Worm (Caenorhabditis elegans) whole organism, L2 larva: ENCODE results near the gene pgp-11.

Experiments
- C34F6.9 ChIP-seq: fragments of 150-350 bp; optimal IDR thresholded peaks from 2 replicates; lab custom pipeline; 2014; ENCODE audit warnings: missing biosample characterization, missing genetic modification characterization
- F13H6.1 ChIP-seq: sonication (generic microtip); optimal IDR thresholded peaks from 2 replicates; lab custom pipeline; 2016; ENCODE audit warnings: missing genetic modification characterization, missing compliant biosample characterization
- alr-1 ChIP-seq: fragments of 150-350 bp; optimal IDR thresholded peaks from 2 replicates; lab custom pipeline; 2014; ENCODE audit warnings: missing biosample characterization, missing genetic modification characterization
- aly-2 ChIP-seq: fragments of 150-350 bp; optimal IDR thresholded peaks from 2 replicates; lab custom pipeline; 2014; ENCODE audit warnings: missing biosample characterization, missing genetic modification characterization
- ama-1 ChIP-seq: fragments of 150-350 bp; optimal IDR thresholded peaks from 2 replicates; lab custom pipeline; 2018; ENCODE audit warnings: inconsistent platforms
- blmp-1 ChIP-seq: sonication (generic microtip); optimal IDR thresholded peaks from 2 replicates; lab custom pipeline; 2017; ENCODE audit warnings: missing genetic modification characterization, mild to moderate bottlenecking, missing compliant biosample characterization, antibody characterized with exemption, moderate library complexity; ENCODE audit not compliant: insufficient read depth
- ceh-16 ChIP-seq: fragments of 150-350 bp; optimal IDR thresholded peaks from 2 replicates; lab custom pipeline; 2014; ENCODE audit warnings: missing biosample characterization, missing genetic modification characterization
- crh-2 ChIP-seq: sonication (generic microtip); optimal IDR thresholded peaks from 2 replicates; lab custom pipeline; 2017; ENCODE audit warnings: missing biosample characterization, missing genetic modification characterization
- dmd-4 ChIP-seq: sonication (generic microtip); optimal IDR thresholded peaks from 2 replicates; lab custom pipeline; 2017; ENCODE audit warnings: missing biosample characterization, missing genetic modification characterization
- fos-1 ChIP-seq: fragments of 150-350 bp; optimal IDR thresholded peaks from 2 replicates; lab custom pipeline; 2014; ENCODE audit warnings: missing biosample characterization, missing genetic modification characterization
- gmeb-1 ChIP-seq: fragments of 150-350 bp; optimal IDR thresholded peaks from 2 replicates; lab custom pipeline; 2014; ENCODE audit warnings: missing biosample characterization, missing genetic modification characterization
- lin-13 ChIP-seq: fragments of 150-350 bp; optimal IDR thresholded peaks from 2 replicates; lab custom pipeline; 2014; ENCODE audit warnings: missing biosample characterization, missing genetic modification reagents, missing genetic modification characterization
- lin-39 ChIP-seq: fragments of 150-350 bp; optimal IDR thresholded peaks from 2 replicates; lab custom pipeline; 2014; ENCODE audit warnings: missing biosample characterization, missing genetic modification reagents, missing genetic modification characterization
- lsy-2 ChIP-seq, 2 experiments: fragments of 150-350 bp in 1 of 2; sonication (generic microtip) in 1 of 2; optimal IDR thresholded peaks; 2 replicates each; lab custom pipeline; 2014 to 2017; ENCODE audit warnings: missing biosample characterization in 2 of 2, missing genetic modification characterization in 2 of 2
- mab-5 ChIP-seq: fragments of 150-350 bp; optimal IDR thresholded peaks from 2 replicates; lab custom pipeline; 2014; ENCODE audit warnings: missing biosample characterization, missing genetic modification characterization
- nhr-10 ChIP-seq: sonication (generic microtip); optimal IDR thresholded peaks from 2 replicates; lab custom pipeline; 2017; ENCODE audit warnings: missing biosample characterization, missing genetic modification characterization
- nhr-129 ChIP-seq: fragments of 150-350 bp; optimal IDR thresholded peaks from 2 replicates; lab custom pipeline; 2014; ENCODE audit warnings: missing biosample characterization, missing genetic modification characterization
- nhr-21 ChIP-seq: fragments of 150-350 bp; optimal IDR thresholded peaks from 2 replicates; lab custom pipeline; 2014; ENCODE audit warnings: missing biosample characterization, missing genetic modification characterization
- nhr-23 ChIP-seq: fragments of 150-350 bp; optimal IDR thresholded peaks from 2 replicates; lab custom pipeline; 2014; ENCODE audit warnings: missing biosample characterization, missing genetic modification reagents, missing genetic modification characterization
- nhr-237 ChIP-seq: fragments of 150-350 bp; optimal IDR thresholded peaks from 2 replicates; lab custom pipeline; 2014; ENCODE audit warnings: missing biosample characterization, missing genetic modification characterization
- nhr-25 ChIP-seq: fragments of 150-350 bp; sonication (generic microtip); optimal IDR thresholded peaks from 3 replicates; lab custom pipeline; 2014; ENCODE audit warnings: missing biosample characterization, missing genetic modification characterization
- nhr-6 ChIP-seq: fragments of 150-350 bp; optimal IDR thresholded peaks from 2 replicates; lab custom pipeline; 2014; ENCODE audit warnings: missing biosample characterization, missing genetic modification characterization
- nhr-77 ChIP-seq: fragments of 150-350 bp; optimal IDR thresholded peaks from 2 replicates; lab custom pipeline; 2014; ENCODE audit warnings: missing biosample characterization, missing genetic modification characterization
- peb-1 ChIP-seq: fragments of 150-350 bp; optimal IDR thresholded peaks from 2 replicates; lab custom pipeline; 2014; ENCODE audit warnings: missing biosample characterization, missing genetic modification characterization
- skn-1 ChIP-seq: sonication (generic microtip); optimal IDR thresholded peaks from 2 replicates; lab custom pipeline; 2017; ENCODE audit warnings: missing biosample characterization, missing genetic modification characterization
- sma-9 ChIP-seq, 2 experiments: fragments of 150-350 bp in 1 of 2; sonication (generic microtip) in 1 of 2; optimal IDR thresholded peaks; 2 replicates each; lab custom pipeline; 2014 to 2016; ENCODE audit warnings: missing genetic modification characterization in 2 of 2, mild to moderate bottlenecking in 1 of 2, missing biosample characterization in 1 of 2, missing compliant biosample characterization in 1 of 2, missing genetic modification reagents in 1 of 2, moderate library complexity in 1 of 2
- snpc-4 ChIP-seq: fragments of 150-350 bp; optimal IDR thresholded peaks from 2 replicates; lab custom pipeline; 2014; ENCODE audit warnings: missing biosample characterization, missing genetic modification characterization
- unc-39 ChIP-seq: fragments of 150-350 bp; optimal IDR thresholded peaks from 2 replicates; lab custom pipeline; 2014; ENCODE audit warnings: missing biosample characterization, missing genetic modification characterization
- unc-55 ChIP-seq: fragments of 150-350 bp; sonication (generic microtip); optimal IDR thresholded peaks from 3 replicates; lab custom pipeline; 2014; ENCODE audit warnings: missing biosample characterization, missing genetic modification reagents, missing genetic modification characterization
- unc-62 ChIP-seq: fragments of 150-350 bp; optimal IDR thresholded peaks from 2 replicates; lab custom pipeline; 2014; ENCODE audit warnings: missing biosample characterization, missing genetic modification reagents, missing genetic modification characterization
- zag-1 ChIP-seq: fragments of 150-350 bp; optimal IDR thresholded peaks from 2 replicates; lab custom pipeline; 2014; ENCODE audit warnings: missing biosample characterization, missing genetic modification characterization
- ztf-1 ChIP-seq: fragments of 200-800 bp; sonication (Bioruptor generic); conservative IDR thresholded peaks from 2 replicates; pipeline ENCODE4 v1.3.6; 2022; ENCODE audit warnings: missing genetic modification characterization, missing compliant biosample characterization
- ztf-11 ChIP-seq: sonication (generic microtip); optimal IDR thresholded peaks from 2 replicates; lab custom pipeline; 2017; ENCODE audit warnings: missing biosample characterization, missing genetic modification characterization
- ztf-4 ChIP-seq: fragments of 150-350 bp; optimal IDR thresholded peaks from 2 replicates; lab custom pipeline; 2014; ENCODE audit warnings: missing biosample characterization, missing genetic modification characterization

The pgp-11 gene

DNA sequence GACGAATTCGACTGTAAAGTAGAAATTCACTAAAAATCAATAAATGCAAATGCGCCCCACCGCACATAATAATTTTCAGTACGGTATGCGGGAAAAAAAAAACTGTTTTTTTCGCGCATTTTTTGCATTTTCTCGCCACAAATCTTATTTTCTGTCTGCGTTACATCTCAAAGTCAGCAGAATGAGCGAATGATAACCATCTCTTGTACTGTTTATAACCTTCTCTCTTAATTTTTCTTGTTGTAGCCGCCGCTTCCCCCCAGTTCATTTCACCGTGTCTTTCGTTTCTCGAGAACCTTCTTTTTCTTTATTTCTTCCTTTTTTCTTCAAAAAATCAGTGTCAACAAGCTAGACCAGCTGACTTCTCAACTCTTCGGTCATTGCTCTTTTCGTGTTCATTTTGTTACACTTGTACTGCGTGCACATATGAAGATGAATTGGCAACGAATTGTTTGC is 11.5 kb upstream of the pgp-11 start:
- TF ChIP-seq F13H6.1 (tag; lab: Kevin White, UChicago) (peak; percentile 50), nhr-129 (tag; lab: Kevin White, UChicago) (peak; percentile 77), peb-1 (tag; lab: Kevin White, UChicago) (no peak), zag-1 (no peak), fos-1 (tag; lab: Kevin White, UChicago) (peak; percentile 1), C34F6.9 (no peak), crh-2 (tag; lab: Kevin White, UChicago) (peak; percentile 17), nhr-237 (tag; lab: Kevin White, UChicago) (no peak), gmeb-1 (tag; lab: Kevin White, UChicago) (peak; percentile 20), sma-9 (GFP tag; optimal IDR thresholded peaks at IDR 0.05; lab: Kevin White, UChicago) (peak; percentile 42), sma-9 (tag; optimal IDR thresholded peaks at IDR 0.05; lab: Kevin White, UChicago) (no peak), blmp-1 (tag; lab: Kevin White, UChicago) (peak; percentile 17), lsy-2 (tag; optimal IDR thresholded peaks at IDR 0.05; lab: Kevin White, UChicago) (peak in 1 of 2 experiments; percentile 26), nhr-25 (tag; lab: Kevin White, UChicago) (peak; percentile 57), ama-1 (lab: Kevin White, UChicago) (peak; percentile 66)

DNA sequence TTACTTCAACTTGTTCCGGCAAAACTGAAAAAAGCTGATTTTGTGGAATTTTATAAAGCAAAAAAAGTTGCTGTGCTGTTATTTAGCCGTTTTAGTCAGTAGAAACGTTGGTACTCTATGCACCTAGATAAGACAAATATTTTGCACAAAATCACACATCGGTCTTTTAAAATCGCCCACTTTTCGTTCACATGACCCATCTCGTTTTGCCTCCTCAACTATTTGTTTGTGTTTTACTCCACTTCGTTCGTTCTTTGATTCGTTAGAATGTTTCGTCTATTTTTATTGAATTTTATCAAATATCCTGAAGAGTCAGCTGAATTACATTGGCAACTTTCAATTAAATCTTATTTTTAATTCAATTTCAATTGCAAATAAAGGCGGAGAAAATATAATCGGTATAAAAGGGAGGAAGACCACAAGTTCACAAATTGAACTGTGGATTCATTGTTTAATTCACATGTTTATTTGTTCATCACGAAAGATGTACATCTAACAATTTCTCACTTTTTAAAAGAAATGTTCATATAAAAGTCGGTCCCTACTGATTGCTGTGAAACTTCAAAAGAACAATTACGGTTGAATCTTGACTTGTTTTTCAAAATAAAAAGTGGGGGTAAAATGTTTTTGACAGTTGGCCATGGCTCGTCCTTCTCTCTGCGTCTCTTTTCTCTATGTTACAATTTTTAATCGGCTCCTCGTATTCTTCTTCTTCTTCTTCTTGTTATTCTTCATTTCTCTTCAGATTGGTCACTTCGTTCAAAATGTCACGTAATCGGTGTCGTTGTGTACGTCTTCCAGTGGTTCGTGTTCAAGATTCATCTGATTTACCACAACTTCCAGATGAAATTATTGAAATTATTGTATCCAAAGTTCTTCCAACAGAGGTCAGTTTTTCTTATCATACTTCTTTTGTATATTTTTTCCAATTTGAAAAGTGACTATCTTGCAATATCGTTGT is 8.3 kb upstream of the pgp-11 start, which contains the start of gene DH11.2:
TSS of gene DH11.2 (plus strand) at position 746 of the 961 bp plus-strand sequence.
- TF ChIP-seq nhr-129 (tag; lab: Kevin White, UChicago) (peak; percentile 31), ama-1 (lab: Kevin White, UChicago) (peak; percentile 82), nhr-23 (tag; lab: Kevin White, UChicago) (no peak), gmeb-1 (tag; lab: Kevin White, UChicago) (peak; percentile 4), lsy-2 (tag; optimal IDR thresholded peaks at IDR 0.05; lab: Kevin White, UChicago) (peak in 1 of 2 experiments; percentile 6), sma-9 (GFP tag; optimal IDR thresholded peaks at IDR 0.05; lab: Kevin White, UChicago) (peak; percentile 80), sma-9 (tag; optimal IDR thresholded peaks at IDR 0.05; lab: Kevin White, UChicago) (no peak), ztf-11 (no peak)

DNA sequence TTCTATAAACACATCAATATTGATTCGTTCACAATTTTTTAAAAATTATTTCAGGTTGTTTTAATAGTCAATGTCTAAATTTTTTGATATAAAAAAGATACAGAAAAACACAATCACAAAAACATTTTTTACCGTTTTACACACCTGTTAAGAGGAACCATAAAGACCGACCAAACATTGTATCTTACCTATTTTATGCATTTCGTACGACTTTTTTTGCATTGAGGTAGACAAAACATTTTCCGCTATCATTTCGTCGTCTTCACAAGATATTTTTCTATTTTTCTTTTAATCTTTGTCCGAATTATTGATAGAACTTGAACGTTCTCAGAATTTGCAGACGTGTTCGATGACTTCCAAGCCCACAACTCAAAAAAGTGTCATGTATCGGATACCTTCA is 4.3 kb upstream of the pgp-11 start, which contains the start of gene glna-2:
TSS of gene glna-2 (plus strand) at position 301 of the 400 bp plus-strand sequence.
- TF ChIP-seq lin-39 (tag; lab: Kevin White, UChicago) (no peak), lin-13 (GFP tag; lab: Kevin White, UChicago) (no peak), ztf-11 (no peak), peb-1 (tag; lab: Kevin White, UChicago) (no peak), ztf-1 (no peak), ztf-4 (tag; lab: Kevin White, UChicago) (no peak), aly-2 (tag; lab: Kevin White, UChicago) (no peak), zag-1 (no peak), mab-5 (no peak), alr-1 (tag; lab: Kevin White, UChicago) (no peak), blmp-1 (tag; lab: Kevin White, UChicago) (no peak), unc-62 (no peak)

DNA sequence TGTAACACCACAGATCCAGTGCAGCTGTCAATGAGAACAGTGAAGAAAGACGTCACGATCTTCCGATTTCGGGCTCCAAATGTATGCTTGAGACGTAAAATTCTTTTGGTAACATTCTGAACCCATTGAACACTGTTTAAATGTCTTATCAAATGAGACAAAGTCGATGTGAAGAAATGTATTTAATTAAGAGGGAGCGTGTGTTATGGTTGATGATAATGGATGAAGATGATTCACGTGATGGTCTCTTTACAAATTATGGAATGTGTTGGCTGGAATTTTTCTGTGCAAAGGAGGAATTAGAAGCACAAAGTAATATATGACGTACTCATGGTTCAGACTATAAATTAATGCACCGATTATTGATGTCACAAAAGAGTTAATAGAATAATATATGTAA is 2.9 kb upstream of the pgp-11 start:
- TF ChIP-seq unc-55 (GFP tag; lab: Kevin White, UChicago) (no peak), ceh-16 (tag; lab: Kevin White, UChicago) (no peak), dmd-4 (no peak), fos-1 (tag; lab: Kevin White, UChicago) (peak; percentile 17), nhr-77 (no peak), sma-9 (GFP tag; optimal IDR thresholded peaks at IDR 0.05; lab: Kevin White, UChicago) (peak; percentile 54), sma-9 (tag; optimal IDR thresholded peaks at IDR 0.05; lab: Kevin White, UChicago) (no peak), nhr-10 (tag; lab: Kevin White, UChicago) (no peak), skn-1 (tag; lab: Kevin White, UChicago) (no peak), nhr-6 (no peak), nhr-21 (no peak), snpc-4 (tag; lab: Kevin White, UChicago) (no peak), ztf-1 (no peak), lin-39 (tag; lab: Kevin White, UChicago) (no peak), unc-39 (tag; lab: Kevin White, UChicago) (no peak)
- TF ChIP-seq, all 48 proteins: peak for 2
